Worm (Caenorhabditis elegans): Measurements from ENCODE around the gene C06H5.8.

DNA sequence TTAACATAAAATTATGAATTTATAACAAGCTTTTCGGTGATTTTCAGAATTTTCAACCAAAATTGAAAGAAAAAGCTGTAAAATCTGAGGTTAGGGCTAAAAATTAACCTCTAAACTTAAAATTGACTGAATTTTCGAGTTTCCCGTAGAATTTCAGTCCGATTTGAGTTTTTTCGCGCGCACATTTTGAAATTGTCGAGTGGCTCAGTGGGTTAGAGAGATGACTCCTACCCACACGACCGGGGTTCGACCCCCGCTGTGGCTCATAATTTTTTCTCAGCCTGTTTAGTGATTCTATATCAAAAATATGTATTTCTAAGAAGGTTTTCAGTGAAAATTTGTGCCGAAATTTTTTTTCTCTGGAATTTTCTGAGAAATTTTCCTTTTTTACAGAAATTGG, 13.0 kb downstream of the C06H5.8 start:
- no peak for TF ChIP-seq ztf-29 (GFP tag; IDR thresholded peaks at IDR 0.05)
- TF ChIP-seq flt-1 (GFP tag; IDR thresholded peaks at IDR 0.05), result no peak
- TF ChIP-seq tab-1 (GFP tag; IDR thresholded peaks at IDR 0.05), result no peak
- no peak for TF ChIP-seq T22C8.4 (GFP tag; IDR thresholded peaks at IDR 0.05)

Data from whole organism, midembryonic.